Fruit fly (Drosophila melanogaster): ENCODE measurements around the gene CG13847.

- TF ChIP-seq insv (optimal IDR thresholded peaks at IDR 0.05) (no peak), h (optimal IDR thresholded peaks at IDR 0.05) (no peak), psq (optimal IDR thresholded peaks at IDR 0.05) (no peak), Sin3A (optimal IDR thresholded peaks at IDR 0.05) (no peak), ttk (optimal IDR thresholded peaks at IDR 0.05) (no peak)
These were observed 54.2 kb downstream of the CG13847 start, which contains the start of gene Gpdh3 for dm6 chr3R:22381735-22382134.
